Worm (Caenorhabditis elegans) whole organism, mixed stage, embryonic: ENCODE measurements around the gene nhr-28.

Experiments used
- M03D4.4 ChIP-seq: sonication (generic microtip); optimal IDR thresholded peaks from 2 replicates; lab custom pipeline; 2017; ENCODE audit warnings: mild to moderate bottlenecking, missing genetic modification characterization, missing compliant biosample characterization
- bed-3 ChIP-seq: fragments of 200-800 bp; sonication (Bioruptor generic); optimal IDR thresholded peaks from 3 replicates; lab custom pipeline; 2018; ENCODE audit warnings: mild to moderate bottlenecking, missing genetic modification characterization, moderate library complexity, missing compliant biosample characterization
- blmp-1 ChIP-seq: fragments of 150-350 bp; optimal IDR thresholded peaks from 2 replicates; lab custom pipeline; 2014; ENCODE audit warnings: missing biosample characterization, missing genetic modification characterization
- ceh-39 ChIP-seq: fragments of 150-350 bp; optimal IDR thresholded peaks from 2 replicates; lab custom pipeline; 2014; ENCODE audit warnings: missing biosample characterization, missing genetic modification characterization
- ceh-43 ChIP-seq: fragments of 200-800 bp; sonication (Bioruptor generic); optimal IDR thresholded peaks from 2 replicates; lab custom pipeline; 2018; ENCODE audit warnings: mild to moderate bottlenecking, missing genetic modification characterization, moderate library complexity, missing compliant biosample characterization
- ces-1 ChIP-seq: fragments of 150-350 bp; optimal IDR thresholded peaks from 2 replicates; lab custom pipeline; 2014; ENCODE audit warnings: missing biosample characterization, missing genetic modification reagents, missing genetic modification characterization
- cnd-1 ChIP-seq: fragments of 200-800 bp; sonication (Bioruptor generic); optimal IDR thresholded peaks from 2 replicates; lab custom pipeline; 2018; ENCODE audit warnings: mild to moderate bottlenecking, missing genetic modification characterization, missing compliant biosample characterization
- drap-1 ChIP-seq: fragments of 200-800 bp; sonication (Bioruptor generic); optimal IDR thresholded peaks from 3 replicates; lab custom pipeline; 2018; ENCODE audit warnings: mild to moderate bottlenecking, missing genetic modification characterization, missing compliant biosample characterization
- elt-1 ChIP-seq: sonication (generic microtip); optimal IDR thresholded peaks from 2 replicates; lab custom pipeline; 2017; ENCODE audit warnings: missing genetic modification characterization, mild to moderate bottlenecking, missing compliant biosample characterization, antibody characterized with exemption, moderate library complexity, borderline replicate concordance; ENCODE audit not compliant: insufficient read depth
- elt-3 ChIP-seq: fragments of 150-350 bp; optimal IDR thresholded peaks from 2 replicates; lab custom pipeline; 2014; ENCODE audit warnings: missing biosample characterization, missing genetic modification characterization
- flh-1 ChIP-seq: fragments of 200-800 bp; sonication (Bioruptor generic); optimal IDR thresholded peaks from 2 replicates; lab custom pipeline; 2018; ENCODE audit warnings: mild to moderate bottlenecking, missing genetic modification characterization, moderate library complexity, missing compliant biosample characterization
- ham-2 ChIP-seq: fragments of 200-800 bp; sonication (Bioruptor generic); optimal IDR thresholded peaks from 2 replicates; lab custom pipeline; 2018; ENCODE audit warnings: mild to moderate bottlenecking, missing genetic modification characterization, missing compliant biosample characterization
- mab-5 ChIP-seq: fragments of 150-350 bp; optimal IDR thresholded peaks from 2 replicates; lab custom pipeline; 2014; ENCODE audit warnings: missing biosample characterization, missing genetic modification characterization
- mep-1 ChIP-seq: fragments of 150-350 bp; optimal IDR thresholded peaks from 2 replicates; lab custom pipeline; 2017; ENCODE audit warnings: missing biosample characterization, missing genetic modification reagents, missing genetic modification characterization, inconsistent platforms
- mls-2 ChIP-seq: sonication (generic microtip); optimal IDR thresholded peaks from 2 replicates; lab custom pipeline; 2016; ENCODE audit warnings: mild to moderate bottlenecking, missing genetic modification characterization, moderate library complexity, missing compliant biosample characterization
- nhr-2 ChIP-seq: fragments of 150-350 bp; optimal IDR thresholded peaks from 2 replicates; lab custom pipeline; 2014; ENCODE audit warnings: missing biosample characterization, missing genetic modification characterization
- nhr-237 ChIP-seq: fragments of 150-350 bp; optimal IDR thresholded peaks from 2 replicates; lab custom pipeline; 2014; ENCODE audit warnings: missing biosample characterization, missing genetic modification characterization
- nhr-76 ChIP-seq: sonication (generic microtip); optimal IDR thresholded peaks from 2 replicates; lab custom pipeline; 2017; ENCODE audit warnings: missing biosample characterization, missing genetic modification characterization
- pha-4 ChIP-seq: fragments of 150-350 bp; optimal IDR thresholded peaks from 2 replicates; lab custom pipeline; 2018; ENCODE audit warnings: missing biosample characterization, missing genetic modification reagents, missing genetic modification characterization
- tbx-8 ChIP-seq: fragments of 200-800 bp; sonication (Bioruptor generic); optimal IDR thresholded peaks from 2 replicates; lab custom pipeline; 2018; ENCODE audit warnings: mild to moderate bottlenecking, missing genetic modification characterization, moderate library complexity, missing compliant biosample characterization
- unc-39 ChIP-seq: fragments of 150-350 bp; optimal IDR thresholded peaks from 2 replicates; lab custom pipeline; 2014; ENCODE audit warnings: missing biosample characterization, missing genetic modification characterization
- unc-62 ChIP-seq: fragments of 150-350 bp; optimal IDR thresholded peaks from 2 replicates; lab custom pipeline; 2014; ENCODE audit warnings: missing biosample characterization, missing genetic modification reagents, missing genetic modification characterization
- ztf-11 ChIP-seq: fragments of 150-350 bp; optimal IDR thresholded peaks from 2 replicates; lab custom pipeline; 2014; ENCODE audit warnings: missing biosample characterization, missing genetic modification characterization

Gene nhr-28

DNA sequence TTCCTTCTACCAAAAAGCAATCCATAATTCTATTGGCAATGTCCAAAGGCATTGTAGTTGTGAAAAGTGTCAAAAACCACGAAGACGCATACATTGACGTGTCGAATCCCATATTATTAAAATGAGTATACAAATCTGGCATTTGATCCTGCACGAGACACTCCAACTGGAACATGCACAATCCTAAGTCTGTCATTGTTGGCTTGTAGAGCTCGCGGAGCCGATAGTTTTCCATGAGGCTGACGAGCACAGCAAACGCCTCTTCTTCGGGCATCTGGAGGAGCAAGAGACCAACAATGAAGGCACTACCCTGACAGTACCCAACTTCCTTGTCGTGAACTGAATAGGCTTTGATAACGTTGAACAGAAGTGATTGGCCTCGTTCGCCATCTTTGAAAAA, 51.9 kb downstream of the nhr-28 start:
- TF ChIP-seq mep-1 (tag; lab: Kevin White, UChicago) (no peak), M03D4.4 (tag; lab: Kevin White, UChicago) (no peak), ces-1 (GFP tag; lab: Kevin White, UChicago) (no peak), unc-39 (tag; lab: Kevin White, UChicago) (no peak), flh-1 (GFP tag; lab: Kevin White, UChicago) (no peak), mls-2 (tag; lab: Kevin White, UChicago) (no peak), ham-2 (GFP tag; lab: Kevin White, UChicago) (no peak), bed-3 (no peak), blmp-1 (tag; lab: Kevin White, UChicago) (no peak), nhr-2 (no peak), pha-4 (tag; lab: Kevin White, UChicago) (no peak)

DNA sequence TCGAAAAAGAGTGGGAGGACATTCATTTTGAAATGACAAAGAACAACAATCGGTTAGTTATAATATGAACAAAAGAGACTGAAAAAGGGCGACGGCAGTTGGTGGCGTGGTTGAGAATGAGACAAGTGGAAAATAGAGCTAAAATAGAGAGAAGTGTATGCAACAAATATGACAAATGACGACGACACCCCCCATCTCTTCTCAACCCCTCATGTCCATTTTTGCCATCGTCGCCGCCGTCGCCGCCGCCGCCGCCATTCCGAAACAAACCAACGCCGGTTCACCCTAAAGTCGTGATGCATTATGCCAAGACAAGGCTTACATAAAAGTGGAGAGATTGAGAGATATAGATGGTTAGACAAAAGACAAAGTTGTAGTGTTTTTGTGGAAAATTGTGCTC, 54.4 kb downstream of the nhr-28 start:
- no peak for TF ChIP-seq unc-39 (tag; lab: Kevin White, UChicago)
- TF ChIP-seq pha-4 (tag; lab: Kevin White, UChicago): no peak
- TF ChIP-seq elt-1 (tag; lab: Kevin White, UChicago): no peak
- TF ChIP-seq mls-2 (tag; lab: Kevin White, UChicago): no peak
- no peak for TF ChIP-seq nhr-76
- no peak for TF ChIP-seq flh-1 (GFP tag; lab: Kevin White, UChicago)
- TF ChIP-seq elt-3 (tag; lab: Kevin White, UChicago): no peak
- no peak for TF ChIP-seq ceh-43 (GFP tag; lab: Kevin White, UChicago)
- TF ChIP-seq nhr-237 (tag; lab: Kevin White, UChicago): no peak
- no peak for TF ChIP-seq blmp-1 (tag; lab: Kevin White, UChicago)
- TF ChIP-seq ham-2 (GFP tag; lab: Kevin White, UChicago): no peak
- no peak for TF ChIP-seq tbx-8 (GFP tag; lab: Kevin White, UChicago)
- TF ChIP-seq ztf-11: no peak
- TF ChIP-seq unc-62: no peak
- TF ChIP-seq M03D4.4 (tag; lab: Kevin White, UChicago): no peak
- no peak for TF ChIP-seq mab-5 (tag; lab: Kevin White, UChicago)
- no peak for TF ChIP-seq ceh-39
- no peak for TF ChIP-seq drap-1 (GFP tag; lab: Kevin White, UChicago)
- TF ChIP-seq cnd-1: no peak
